Fruit fly (Drosophila melanogaster) whole organism: ENCODE data around the gene CG17118.

ENCODE experiments used
- Dll ChIP-seq: fragments of >200 bp; optimal IDR thresholded peaks from 2 replicates; lab custom pipeline; 2017
- pan ChIP-seq: fragments of >200 bp; optimal IDR thresholded peaks from 2 replicates; lab custom pipeline; 2017
- psq ChIP-seq: fragments of >200 bp; optimal IDR thresholded peaks from 2 replicates; lab custom pipeline; 2017
- usp ChIP-seq: fragments of >200 bp; optimal IDR thresholded peaks from 2 replicates; lab custom pipeline; 2017; ENCODE audit warnings: missing biosample characterization, missing genetic modification characterization, mixed read lengths

- no peak for TF ChIP-seq psq (lab: Kevin White, UChicago)
- TF ChIP-seq Dll: no peak
- no peak for TF ChIP-seq pan
- no peak for TF ChIP-seq usp (GFP tag; lab: Kevin White, UChicago)
These were observed 19.8 kb downstream of the CG17118 start for dm6 chr2L:10749607-10750467.
